Fruit fly (Drosophila melanogaster): ENCODE measurements around the gene drm.

dm6 chr2L:3523956-3524355, 15.1 kb upstream of the drm start, which contains the start of gene Sr-CIV:
- TF ChIP-seq Jra (GFP tag; optimal IDR thresholded peaks at IDR 0.05) = no peak
- no peak for TF ChIP-seq GATAd (GFP tag; optimal IDR thresholded peaks at IDR 0.05)
- TF ChIP-seq ey (GFP tag; optimal IDR thresholded peaks at IDR 0.05) = no peak
- TF ChIP-seq OdsH (GFP tag; optimal IDR thresholded peaks at IDR 0.05) = no peak
- no peak for TF ChIP-seq sv (GFP tag; optimal IDR thresholded peaks at IDR 0.05)
- TF ChIP-seq sage (GFP tag; optimal IDR thresholded peaks at IDR 0.05) = no peak
- TF ChIP-seq lola (GFP tag; optimal IDR thresholded peaks at IDR 0.05) = no peak
